Worm (Caenorhabditis elegans) whole organism, dauer: ENCODE results near the gene W08F4.13.
"Not testable (repeated sequence)": the region's sequence is repeated elsewhere in the genome, so short reads cannot be mapped to it uniquely, and the experiment has no call there.

Experiments
- unc-62 ChIP-seq: sonication (generic microtip); optimal IDR thresholded peaks from 2 replicates; lab custom pipeline; 2017; ENCODE audit warnings: missing biosample characterization, missing genetic modification reagents, missing genetic modification characterization

The W08F4.13 gene

ce11 chrII:584321-584848, at the start of gene W08F4.13, which contains the start of gene W08F4.12:
Gene W08F4.13, plus strand, starts transcription at chrII:584798.
Gene W08F4.12, minus strand, starts transcription at chrII:584421.
- TF ChIP-seq unc-62 (GFP tag; lab: Kevin White, UChicago): no peak

ce11 chrII:535226-535625, 49.4 kb upstream of the W08F4.13 start, which contains the start of gene T27A1.3:
Gene T27A1.3, plus strand, starts transcription at chrII:535526.
- TF ChIP-seq unc-62 (GFP tag; lab: Kevin White, UChicago): not testable (repeated sequence)

ce11 chrII:536775-537174, 47.8 kb upstream of the W08F4.13 start, which contains the start of gene T27A1.2:
Gene T27A1.2, minus strand, starts transcription at chrII:536875.
- no peak for TF ChIP-seq unc-62 (GFP tag; lab: Kevin White, UChicago)

ce11 chrII:542416-542815, 42.2 kb upstream of the W08F4.13 start:
- no peak for TF ChIP-seq unc-62 (GFP tag; lab: Kevin White, UChicago)

- no peak for TF ChIP-seq unc-62 (GFP tag; lab: Kevin White, UChicago)
Measured at ce11 chrII:546405-546804, 38.2 kb upstream of the W08F4.13 start, which contains the start of gene mlt-10. Gene mlt-10, plus strand, starts transcription at chrII:546705.

ce11 chrII:549501-549900, 35.1 kb upstream of the W08F4.13 start:
- no peak for TF ChIP-seq unc-62 (GFP tag; lab: Kevin White, UChicago)

- no peak for TF ChIP-seq unc-62 (GFP tag; lab: Kevin White, UChicago)
Measured at ce11 chrII:551245-551904, 33.2 kb upstream of the W08F4.13 start, which contains the start of gene lips-7. Gene lips-7, plus strand, starts transcription at chrII:551854.

- no peak for TF ChIP-seq unc-62 (GFP tag; lab: Kevin White, UChicago)
Measured at ce11 chrII:555371-555770, 29.2 kb upstream of the W08F4.13 start.

ce11 chrII:556185-556584, 28.4 kb upstream of the W08F4.13 start, which contains the start of the genes C09E8.1 and C09E8.6:
Gene C09E8.1, plus strand, starts transcription at chrII:556485.
Gene C09E8.6, plus strand, starts transcription at chrII:556497.
- no peak for TF ChIP-seq unc-62 (GFP tag; lab: Kevin White, UChicago)

- no peak for TF ChIP-seq unc-62 (GFP tag; lab: Kevin White, UChicago)
Measured at ce11 chrII:568776-569175, 15.8 kb upstream of the W08F4.13 start, which contains the start of gene W08F4.5. Gene W08F4.5, minus strand, starts transcription at chrII:568876.

ce11 chrII:572010-572409, 12.6 kb upstream of the W08F4.13 start, which contains the start of gene mlt-8:
Gene mlt-8, minus strand, starts transcription at chrII:572110.
- TF ChIP-seq unc-62 (GFP tag; lab: Kevin White, UChicago): no peak

- no peak for TF ChIP-seq unc-62 (GFP tag; lab: Kevin White, UChicago)
Measured at ce11 chrII:574064-574463, 10.5 kb upstream of the W08F4.13 start.

ce11 chrII:577632-578031, 7.0 kb upstream of the W08F4.13 start, which contains the start of gene W08F4.7:
Gene W08F4.7, minus strand, starts transcription at chrII:577732.
- no peak for TF ChIP-seq unc-62 (GFP tag; lab: Kevin White, UChicago)

- TF ChIP-seq unc-62 (GFP tag; lab: Kevin White, UChicago): no peak
Measured at ce11 chrII:578803-579202, 5.8 kb upstream of the W08F4.13 start.

- no peak for TF ChIP-seq unc-62 (GFP tag; lab: Kevin White, UChicago)
Measured at ce11 chrII:580189-580643, 4.4 kb upstream of the W08F4.13 start, which contains the start of the genes cdc-37 and W08F4.3. Gene cdc-37, minus strand, starts transcription at chrII:580593. Gene W08F4.3, plus strand, starts transcription at chrII:580602.

- no peak for TF ChIP-seq unc-62 (GFP tag; lab: Kevin White, UChicago)
Measured at ce11 chrII:581983-582382, 2.6 kb upstream of the W08F4.13 start.
